Fruit fly (Drosophila melanogaster) whole organism, embryonic: ENCODE results near the gene fusl.

Experiments
- CG6689 ChIP-seq: fragments of 200-800 bp; sonication (Bioruptor generic); IDR thresholded peaks from 2 replicates; pipeline ENCODE4 v1.3.6; 2022; ENCODE audit warnings: missing biosample characterization, missing genetic modification characterization
- D ChIP-seq, 2 experiments: fragments of 200-800 bp in 1 of 2; fragments of >200 bp in 1 of 2; sonication (Bioruptor generic) in 1 of 2; optimal IDR thresholded peaks; 2 replicates in 1 of 2; 3 replicates in 1 of 2; lab custom pipeline; 2017; ENCODE audit warnings: mild to moderate bottlenecking in 1 of 2, missing biosample characterization in 1 of 2, missing genetic modification characterization in 1 of 2, missing genetic modification reagents in 1 of 2
- seq ChIP-seq: fragments of 200-800 bp; sonication (Bioruptor generic); IDR thresholded peaks from 2 replicates; pipeline ENCODE4 v1.3.6; 2022; ENCODE audit warnings: missing biosample characterization, missing genetic modification characterization

dm6 chr2L:5292643-5292963 lies 45.3 kb downstream of the fusl start:
- TF ChIP-seq seq (GFP tag; lab: Robert Waterston, UW) (no peak), CG6689 (no peak), D (optimal IDR thresholded peaks at IDR 0.05; lab: Kevin White, UChicago) (no peak), D (GFP tag; optimal IDR thresholded peaks at IDR 0.05; lab: Kevin White, UChicago) (no peak)
